Fruit fly (Drosophila melanogaster) whole organism, embryonic: ENCODE results near the gene amos.

Experiments used
- Abd-B ChIP-seq: fragments of 200-800 bp; sonication (Bioruptor generic); optimal IDR thresholded peaks from 2 replicates; lab custom pipeline; 2018; ENCODE audit warnings: missing biosample characterization, mild to moderate bottlenecking, missing genetic modification characterization, moderate library complexity
- Aef1 ChIP-seq: fragments of 200-800 bp; sonication (Bioruptor generic); IDR thresholded peaks from 3 replicates; pipeline ENCODE4 v1.3.6; 2022; ENCODE audit warnings: missing biosample characterization, missing genetic modification characterization
- Atf6 ChIP-seq: fragments of 200-800 bp; sonication (Bioruptor generic); IDR thresholded peaks from 2 replicates; pipeline ENCODE4 v1.3.6; 2022; ENCODE audit warnings: missing biosample characterization, missing genetic modification characterization
- B-H1 ChIP-seq: fragments of 200-800 bp; sonication (Bioruptor generic); IDR thresholded peaks from 3 replicates; pipeline ENCODE4 v1.3.6; 2022; ENCODE audit warnings: missing biosample characterization, missing genetic modification characterization
- BEAF-32 ChIP-seq: fragments of 200-800 bp; sonication (Bioruptor generic); optimal IDR thresholded peaks from 3 replicates; lab custom pipeline; 2017; ENCODE audit warnings: missing biosample characterization, missing genetic modification characterization, mild to moderate bottlenecking, moderate library complexity, missing genetic modification reagents
- CG11085 ChIP-seq: fragments of 200-800 bp; sonication (Bioruptor generic); IDR thresholded peaks from 2 replicates; pipeline ENCODE4 v1.3.6; 2022; ENCODE audit warnings: missing biosample characterization, missing genetic modification characterization
- CG11504 ChIP-seq: fragments of 200-800 bp; sonication (Bioruptor generic); optimal IDR thresholded peaks from 3 replicates; lab custom pipeline; 2019; ENCODE audit warnings: missing biosample characterization, mild to moderate bottlenecking, missing genetic modification characterization, moderate library complexity
- CG14014 ChIP-seq: fragments of 200-800 bp; sonication (Bioruptor generic); IDR thresholded peaks from 2 replicates; pipeline ENCODE4 v1.3.6; 2022; ENCODE audit warnings: missing biosample characterization, missing genetic modification characterization
- CG14441 ChIP-seq: fragments of 200-800 bp; sonication (Bioruptor generic); IDR thresholded peaks from 2 replicates; pipeline ENCODE4 v1.3.6; 2022; ENCODE audit warnings: missing biosample characterization, missing genetic modification characterization
- CG1603 ChIP-seq: fragments of 200-800 bp; sonication (Bioruptor generic); optimal IDR thresholded peaks from 2 replicates; lab custom pipeline; 2019; ENCODE audit warnings: missing biosample characterization, mild to moderate bottlenecking, missing genetic modification characterization, moderate library complexity
- CG17359 ChIP-seq: fragments of 200-800 bp; sonication (Bioruptor generic); optimal IDR thresholded peaks from 3 replicates; lab custom pipeline; 2018; ENCODE audit warnings: missing biosample characterization, mild to moderate bottlenecking, missing genetic modification characterization, moderate library complexity
- CG1792 ChIP-seq: fragments of 200-800 bp; sonication (Bioruptor generic); optimal IDR thresholded peaks from 2 replicates; lab custom pipeline; 2016; ENCODE audit warnings: missing biosample characterization, missing genetic modification characterization
- CG18599 ChIP-seq: fragments of 200-800 bp; sonication (Bioruptor generic); optimal IDR thresholded peaks from 3 replicates; lab custom pipeline; 2017; ENCODE audit warnings: missing biosample characterization, missing genetic modification characterization, mild to moderate bottlenecking, moderate library complexity, missing genetic modification reagents
- CG2678 ChIP-seq: fragments of 200-800 bp; sonication (Bioruptor generic); optimal IDR thresholded peaks from 3 replicates; lab custom pipeline; 2019; ENCODE audit warnings: missing biosample characterization, mild to moderate bottlenecking, missing genetic modification characterization, moderate library complexity
- CG31365 ChIP-seq: fragments of 200-800 bp; sonication (Bioruptor generic); optimal IDR thresholded peaks from 2 replicates; lab custom pipeline; 2018; ENCODE audit warnings: missing biosample characterization, mild to moderate bottlenecking, missing genetic modification characterization
- CG4617 ChIP-seq: fragments of 200-800 bp; sonication (Bioruptor generic); optimal IDR thresholded peaks from 3 replicates; lab custom pipeline; 2016; ENCODE audit warnings: missing biosample characterization, missing genetic modification characterization, borderline replicate concordance
- CG4707 ChIP-seq: fragments of 200-800 bp; sonication (Bioruptor generic); optimal IDR thresholded peaks from 2 replicates; lab custom pipeline; 2018; ENCODE audit warnings: missing biosample characterization, mild to moderate bottlenecking, missing genetic modification characterization, moderate library complexity
- CG6689 ChIP-seq: fragments of 200-800 bp; sonication (Bioruptor generic); IDR thresholded peaks from 2 replicates; pipeline ENCODE4 v1.3.6; 2022; ENCODE audit warnings: missing biosample characterization, missing genetic modification characterization
- CG9215 ChIP-seq: fragments of 200-800 bp; sonication (Bioruptor generic); IDR thresholded peaks from 2 replicates; pipeline ENCODE4 v1.3.6; 2022; ENCODE audit warnings: missing biosample characterization, missing genetic modification characterization
- CG9932 ChIP-seq: fragments of 200-800 bp; sonication (Bioruptor generic); IDR thresholded peaks from 2 replicates; pipeline ENCODE4 v1.3.6; 2022; ENCODE audit warnings: missing biosample characterization, missing genetic modification characterization
- Camta ChIP-seq: fragments of 200-800 bp; sonication (Bioruptor generic); optimal IDR thresholded peaks from 2 replicates; lab custom pipeline; 2016; ENCODE audit warnings: missing biosample characterization, missing genetic modification characterization
- CoRest ChIP-seq: fragments of 200-800 bp; sonication (Bioruptor generic); optimal IDR thresholded peaks from 3 replicates; lab custom pipeline; 2018; ENCODE audit warnings: missing biosample characterization, mild to moderate bottlenecking, missing genetic modification characterization, moderate library complexity
- Eip74EF ChIP-seq, 2 experiments: fragments of 200-800 bp in 1 of 2; fragments of >200 bp in 1 of 2; sonication (Bioruptor generic) in 1 of 2; optimal IDR thresholded peaks; 2 replicates each; lab custom pipeline; 2017 to 2019; ENCODE audit warnings: missing biosample characterization in 2 of 2, missing genetic modification characterization in 2 of 2, mild to moderate bottlenecking in 1 of 2, moderate library complexity in 1 of 2
- Fer1 ChIP-seq: fragments of 200-800 bp; sonication (Bioruptor generic); optimal IDR thresholded peaks from 2 replicates; lab custom pipeline; 2017; ENCODE audit warnings: missing biosample characterization, mild to moderate bottlenecking, missing genetic modification characterization
- Hmr ChIP-seq: fragments of 200-800 bp; sonication (Bioruptor generic); optimal IDR thresholded peaks from 3 replicates; lab custom pipeline; 2017; ENCODE audit warnings: mild to moderate bottlenecking, missing biosample characterization, missing genetic modification reagents, missing genetic modification characterization
- MTF-1 ChIP-seq: fragments of 200-800 bp; sonication (Bioruptor generic); optimal IDR thresholded peaks from 2 replicates; lab custom pipeline; 2018; ENCODE audit warnings: missing biosample characterization, mild to moderate bottlenecking, missing genetic modification characterization, borderline replicate concordance
- Meics ChIP-seq: fragments of 200-800 bp; sonication (Bioruptor generic); optimal IDR thresholded peaks from 2 replicates; lab custom pipeline; 2017; ENCODE audit warnings: missing biosample characterization, mild to moderate bottlenecking, missing genetic modification characterization
- NK7.1 ChIP-seq: fragments of 200-800 bp; sonication (Bioruptor generic); optimal IDR thresholded peaks from 3 replicates; lab custom pipeline; 2016; ENCODE audit warnings: missing biosample characterization, missing genetic modification characterization
- Poxn ChIP-seq: fragments of 200-800 bp; sonication (Bioruptor generic); IDR thresholded peaks from 2 replicates; pipeline ENCODE4 v1.3.6; 2022; ENCODE audit warnings: missing biosample characterization, missing genetic modification characterization
- Sox102F ChIP-seq: fragments of 200-800 bp; sonication (Bioruptor generic); optimal IDR thresholded peaks from 2 replicates; lab custom pipeline; 2018; ENCODE audit warnings: missing biosample characterization, mild to moderate bottlenecking, missing genetic modification characterization, moderate library complexity
- Xrp1 ChIP-seq: fragments of 200-800 bp; sonication (Bioruptor generic); IDR thresholded peaks from 2 replicates; pipeline ENCODE4 v1.3.6; 2022; ENCODE audit warnings: missing biosample characterization, missing genetic modification characterization
- al ChIP-seq: fragments of 200-800 bp; sonication (Bioruptor generic); IDR thresholded peaks from 2 replicates; pipeline ENCODE4 v1.3.6; 2022; ENCODE audit warnings: missing biosample characterization, missing genetic modification characterization
- ato ChIP-seq: fragments of 200-800 bp; sonication (Bioruptor generic); IDR thresholded peaks from 2 replicates; pipeline ENCODE4 v1.3.6; 2022; ENCODE audit warnings: missing biosample characterization, missing genetic modification characterization; ENCODE audit not compliant: partially characterized antibody
- dati ChIP-seq: fragments of 200-800 bp; sonication (Bioruptor generic); IDR thresholded peaks from 2 replicates; pipeline ENCODE4 v1.3.6; 2022; ENCODE audit warnings: missing biosample characterization, missing genetic modification characterization
- hkb ChIP-seq, 2 experiments: fragments of 200-800 bp in 1 of 2; fragments of >200 bp in 1 of 2; sonication (Bioruptor generic) in 1 of 2; IDR thresholded peaks in 1 of 2; optimal IDR thresholded peaks in 1 of 2; 2 replicates each; pipeline versions ENCODE4 v1.3.6 to Lab custom; 2017 to 2022; ENCODE audit warnings: missing biosample characterization in 1 of 2, missing genetic modification characterization in 1 of 2
- ind ChIP-seq: fragments of 200-800 bp; sonication (Bioruptor generic); optimal IDR thresholded peaks from 3 replicates; lab custom pipeline; 2016; ENCODE audit warnings: missing biosample characterization, missing genetic modification characterization
- lmd ChIP-seq: fragments of 200-800 bp; sonication (Bioruptor generic); IDR thresholded peaks from 2 replicates; pipeline ENCODE4 v1.3.6; 2022; ENCODE audit warnings: missing biosample characterization, missing genetic modification characterization
- mam ChIP-seq: fragments of 200-800 bp; sonication (Bioruptor generic); optimal IDR thresholded peaks from 3 replicates; lab custom pipeline; 2016; ENCODE audit warnings: missing biosample characterization, missing genetic modification characterization
- nau ChIP-seq: fragments of 200-800 bp; sonication (Bioruptor generic); optimal IDR thresholded peaks from 3 replicates; lab custom pipeline; 2017; ENCODE audit warnings: missing biosample characterization, mild to moderate bottlenecking, missing genetic modification characterization, missing genetic modification reagents
- pan ChIP-seq, 4 experiments: fragments of >200 bp in 3 of 4; fragments of 200-800 bp in 1 of 4; sonication (Bioruptor generic) in 1 of 4; optimal IDR thresholded peaks in 3 of 4; IDR thresholded peaks in 1 of 4; 2 replicates each; pipeline versions ENCODE4 v1.3.6 to Lab custom; 2017 to 2022; ENCODE audit warnings: missing biosample characterization in 2 of 4, missing genetic modification characterization in 2 of 4, mixed read lengths in 1 of 4
- pfk ChIP-seq: fragments of 200-800 bp; sonication (Bioruptor generic); optimal IDR thresholded peaks from 2 replicates; lab custom pipeline; 2018; ENCODE audit warnings: missing biosample characterization, mild to moderate bottlenecking, missing genetic modification characterization, moderate library complexity
- ranshi ChIP-seq: fragments of 200-800 bp; sonication (Bioruptor generic); IDR thresholded peaks from 2 replicates; pipeline ENCODE4 v1.3.6; 2022; ENCODE audit warnings: missing biosample characterization, missing genetic modification characterization
- row ChIP-seq: fragments of 200-800 bp; sonication (Bioruptor generic); IDR thresholded peaks from 3 replicates; pipeline ENCODE4 v1.3.6; 2022; ENCODE audit warnings: missing biosample characterization, missing genetic modification characterization
- sc ChIP-seq, 3 experiments: fragments of >200 bp in 2 of 3; fragments of 200-800 bp in 1 of 3; sonication (Bioruptor generic) in 1 of 3; optimal IDR thresholded peaks; 2 replicates in 2 of 3; 3 replicates in 1 of 3; lab custom pipeline; 2017; ENCODE audit warnings: mild to moderate bottlenecking in 1 of 3, missing biosample characterization in 1 of 3, missing genetic modification characterization in 1 of 3, missing genetic modification reagents in 1 of 3
- sens-2 ChIP-seq: fragments of 200-800 bp; sonication (Bioruptor generic); IDR thresholded peaks from 2 replicates; pipeline ENCODE4 v1.3.6; 2022; ENCODE audit warnings: missing biosample characterization, missing genetic modification characterization
- slbo ChIP-seq: fragments of 200-800 bp; sonication (Bioruptor generic); IDR thresholded peaks from 2 replicates; pipeline ENCODE4 v1.3.6; 2022; ENCODE audit warnings: missing biosample characterization, missing genetic modification characterization
- stc ChIP-seq: fragments of 200-800 bp; sonication (Bioruptor generic); IDR thresholded peaks from 2 replicates; pipeline ENCODE4 v1.3.6; 2022; ENCODE audit warnings: missing biosample characterization, missing genetic modification characterization
- tgo ChIP-seq: fragments of 200-800 bp; sonication (Bioruptor generic); IDR thresholded peaks from 3 replicates; pipeline ENCODE4 v1.3.6; 2022; ENCODE audit warnings: missing biosample characterization, missing genetic modification characterization

amos gene

dm6 chr2L:18584617-18585016 lies 12.1 kb downstream of the amos start:
- TF ChIP-seq NK7.1 (GFP tag; lab: Kevin White, UChicago) (no peak), stc (GFP tag; lab: Robert Waterston, UW) (0 out of 2 replicates have a peak, but pooled peaks have one; percentile 10), CoRest (tag; lab: Kevin White, UChicago) (no peak), CG14441 (GFP tag; lab: Robert Waterston, UW) (peak; percentile 56; the same call in 1 of the 2 replicates), BEAF-32 (GFP tag; lab: Kevin White, UChicago) (no peak), CG2678 (peak; percentile 49), pfk (GFP tag; lab: Kevin White, UChicago) (no peak), dati (GFP tag; lab: Robert Waterston, UW) (0 out of 2 replicates have a peak, but pooled peaks have one; percentile 33), sc (optimal IDR thresholded peaks at IDR 0.05; lab: Kevin White, UChicago) (no peak), sc (GFP tag; optimal IDR thresholded peaks at IDR 0.05; lab: Kevin White, UChicago) (no peak), Atf6 (GFP tag; lab: Robert Waterston, UW) (peak; percentile 62; the same call in 1 of the 2 replicates), CG11504 (tag; lab: Kevin White, UChicago) (peak; percentile 42), CG17359 (peak; percentile 19), ind (peak; percentile 39), CG1603 (tag; lab: Kevin White, UChicago) (peak; percentile 14), Camta (no peak), CG9215 (GFP tag; lab: Robert Waterston, UW) (no peak), Eip74EF (GFP tag; optimal IDR thresholded peaks at IDR 0.05; lab: Kevin White, UChicago) (no peak), CG9932 (peak; percentile 44), B-H1 (no peak), sens-2 (GFP tag; lab: Robert Waterston, UW) (0 out of 2 replicates have a peak, but pooled peaks have one; percentile 5), Fer1 (GFP tag; lab: Kevin White, UChicago) (peak; percentile 33), CG4617 (no peak), mam (no peak), Hmr (GFP tag; lab: Kevin White, UChicago) (peak; percentile 50), row (peak; percentile 56; the same call in 2 of the 3 replicates), nau (GFP tag; lab: Kevin White, UChicago) (no peak), CG14014 (peak; percentile 8; the same call in 1 of the 2 replicates), al (GFP tag; lab: Robert Waterston, UW) (0 out of 2 replicates have a peak, but pooled peaks have one; percentile 8), CG6689 (GFP tag; lab: Robert Waterston, UW) (peak; percentile 54), slbo (GFP tag; lab: Robert Waterston, UW) (peak; percentile 52), ato (GFP tag; lab: Robert Waterston, UW) (no peak), CG4707 (no peak), tgo (GFP tag; lab: Robert Waterston, UW) (peak; percentile 33; the same call in 1 of the 3 replicates), MTF-1 (GFP tag; lab: Kevin White, UChicago) (no peak), Sox102F (peak; percentile 26), lmd (no peak), ranshi (GFP tag; lab: Robert Waterston, UW) (peak; percentile 37; the same call in 1 of the 2 replicates), Aef1 (GFP tag; lab: Robert Waterston, UW) (no peak), CG18599 (GFP tag; lab: Kevin White, UChicago) (peak; percentile 63), pan (optimal IDR thresholded peaks at IDR 0.05; lab: Kevin White, UChicago) (no peak), pan (GFP tag; optimal IDR thresholded peaks at IDR 0.05 in 1 of 2, IDR thresholded peaks at IDR 0.05 in 1 of 2) (peak in 1 of 2 experiments; percentile 55), CG11085 (GFP tag; lab: Robert Waterston, UW) (0 out of 2 replicates have a peak, but pooled peaks have one; percentile 14), Poxn (GFP tag; lab: Robert Waterston, UW) (no peak), hkb (optimal IDR thresholded peaks at IDR 0.05; lab: Kevin White, UChicago) (no peak), hkb (GFP tag; IDR thresholded peaks at IDR 0.05; lab: Robert Waterston, UW) (0 out of 2 replicates have a peak, but pooled peaks have one; percentile 19), CG31365 (tag; lab: Kevin White, UChicago) (no peak), Meics (GFP tag; lab: Kevin White, UChicago) (peak; percentile 35), CG1792 (GFP tag; lab: Kevin White, UChicago) (no peak), Abd-B (GFP tag; lab: Kevin White, UChicago) (no peak), Xrp1 (GFP tag; lab: Robert Waterston, UW) (peak; percentile 57; the same call in 1 of the 2 replicates)
